Worm (Caenorhabditis elegans) whole organism, L2 larva: ENCODE results near the gene phlp-2.

ENCODE experiments used
- ceh-82 ChIP-seq: fragments of 150-350 bp; optimal IDR thresholded peaks from 2 replicates; lab custom pipeline; 2014; ENCODE audit warnings: missing biosample characterization, missing genetic modification characterization
- elt-3 ChIP-seq: sonication (generic microtip); optimal IDR thresholded peaks from 2 replicates; lab custom pipeline; 2017; ENCODE audit warnings: missing biosample characterization, missing genetic modification characterization
- nhr-11 ChIP-seq: fragments of 150-350 bp; optimal IDR thresholded peaks from 2 replicates; lab custom pipeline; 2014; ENCODE audit warnings: missing biosample characterization, missing genetic modification characterization
- nhr-237 ChIP-seq: fragments of 150-350 bp; optimal IDR thresholded peaks from 2 replicates; lab custom pipeline; 2014; ENCODE audit warnings: missing biosample characterization, missing genetic modification characterization
- snpc-4 ChIP-seq: fragments of 150-350 bp; optimal IDR thresholded peaks from 2 replicates; lab custom pipeline; 2014; ENCODE audit warnings: missing biosample characterization, missing genetic modification characterization
- unc-39 ChIP-seq: fragments of 150-350 bp; optimal IDR thresholded peaks from 2 replicates; lab custom pipeline; 2014; ENCODE audit warnings: missing biosample characterization, missing genetic modification characterization
- ztf-4 ChIP-seq: fragments of 150-350 bp; optimal IDR thresholded peaks from 2 replicates; lab custom pipeline; 2014; ENCODE audit warnings: missing biosample characterization, missing genetic modification characterization

DNA sequence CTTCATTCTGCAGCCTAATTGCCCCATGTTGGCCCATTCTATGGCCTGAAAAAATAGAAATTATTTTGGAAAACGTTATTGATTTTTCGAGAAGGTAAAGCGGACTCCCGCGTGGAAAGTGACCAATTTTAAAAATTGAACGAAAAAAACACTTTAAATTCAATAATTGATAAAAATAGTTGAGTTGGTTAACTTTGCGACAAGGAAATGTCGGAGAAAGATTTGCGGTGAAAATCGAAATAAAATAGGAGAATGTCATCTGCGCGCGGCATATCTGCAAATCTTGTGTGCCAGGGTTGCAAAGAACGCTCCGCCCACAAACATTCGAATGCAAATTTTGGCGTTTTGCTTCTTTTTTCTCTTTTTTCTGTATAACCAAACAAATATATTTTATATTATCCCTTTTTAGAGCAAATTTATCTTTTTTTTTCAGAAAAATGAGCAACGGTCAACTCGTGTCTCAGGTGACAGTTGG lies 38.3 kb upstream of the phlp-2 start, which contains the start of the genes rnf-121 and C16C10.4:
- TF ChIP-seq elt-3 (tag; lab: Kevin White, UChicago), result no peak
- no peak for TF ChIP-seq ceh-82 (tag; lab: Kevin White, UChicago)
- peak; percentile 16 for TF ChIP-seq ztf-4 (tag; lab: Kevin White, UChicago)
- TF ChIP-seq nhr-11, result no peak
- TF ChIP-seq snpc-4 (tag; lab: Kevin White, UChicago), result no peak
- TF ChIP-seq unc-39 (tag; lab: Kevin White, UChicago), result no peak
- TF ChIP-seq nhr-237 (tag; lab: Kevin White, UChicago), result no peak
